Worm (Caenorhabditis elegans) whole organism, L2 larva: ENCODE data around the gene nono-1.
A peak's percentile ranks its signal among the peaks of the same experiment; 100 is the strongest.

Source experiments
- C34F6.9 ChIP-seq: fragments of 150-350 bp; optimal IDR thresholded peaks from 2 replicates; lab custom pipeline; 2014; ENCODE audit warnings: missing biosample characterization, missing genetic modification characterization
- F13H6.1 ChIP-seq: sonication (generic microtip); optimal IDR thresholded peaks from 2 replicates; lab custom pipeline; 2016; ENCODE audit warnings: missing genetic modification characterization, missing compliant biosample characterization
- R02D3.7 ChIP-seq: fragments of 150-350 bp; optimal IDR thresholded peaks from 2 replicates; lab custom pipeline; 2014; ENCODE audit warnings: missing biosample characterization, missing genetic modification characterization
- Y55F3AM.14 ChIP-seq: fragments of 200-800 bp; sonication (Bioruptor generic); optimal IDR thresholded peaks from 2 replicates; lab custom pipeline; 2018; ENCODE audit warnings: mild to moderate bottlenecking, missing genetic modification characterization, missing compliant biosample characterization
- ZK546.5 ChIP-seq: sonication (generic microtip); optimal IDR thresholded peaks from 2 replicates; lab custom pipeline; 2017; ENCODE audit warnings: missing biosample characterization, missing genetic modification characterization
- alr-1 ChIP-seq: fragments of 150-350 bp; optimal IDR thresholded peaks from 2 replicates; lab custom pipeline; 2014; ENCODE audit warnings: missing biosample characterization, missing genetic modification characterization
- aly-2 ChIP-seq: fragments of 150-350 bp; optimal IDR thresholded peaks from 2 replicates; lab custom pipeline; 2014; ENCODE audit warnings: missing biosample characterization, missing genetic modification characterization
- ama-1 ChIP-seq: fragments of 150-350 bp; optimal IDR thresholded peaks from 2 replicates; lab custom pipeline; 2018; ENCODE audit warnings: inconsistent platforms
- blmp-1 ChIP-seq: sonication (generic microtip); optimal IDR thresholded peaks from 2 replicates; lab custom pipeline; 2017; ENCODE audit warnings: missing genetic modification characterization, mild to moderate bottlenecking, missing compliant biosample characterization, antibody characterized with exemption, moderate library complexity; ENCODE audit not compliant: insufficient read depth
- crh-2 ChIP-seq: sonication (generic microtip); optimal IDR thresholded peaks from 2 replicates; lab custom pipeline; 2017; ENCODE audit warnings: missing biosample characterization, missing genetic modification characterization
- dmd-4 ChIP-seq: sonication (generic microtip); optimal IDR thresholded peaks from 2 replicates; lab custom pipeline; 2017; ENCODE audit warnings: missing biosample characterization, missing genetic modification characterization
- egl-27 ChIP-seq: sonication (generic microtip); optimal IDR thresholded peaks from 3 replicates; lab custom pipeline; 2017; ENCODE audit warnings: missing biosample characterization, missing genetic modification reagents, missing genetic modification characterization
- elt-1 ChIP-seq: fragments of 150-350 bp; optimal IDR thresholded peaks from 2 replicates; lab custom pipeline; 2014; ENCODE audit warnings: missing biosample characterization, missing genetic modification characterization
- elt-3 ChIP-seq: sonication (generic microtip); optimal IDR thresholded peaks from 2 replicates; lab custom pipeline; 2017; ENCODE audit warnings: missing biosample characterization, missing genetic modification characterization
- fos-1 ChIP-seq: fragments of 150-350 bp; optimal IDR thresholded peaks from 2 replicates; lab custom pipeline; 2014; ENCODE audit warnings: missing biosample characterization, missing genetic modification characterization
- gmeb-1 ChIP-seq: fragments of 150-350 bp; optimal IDR thresholded peaks from 2 replicates; lab custom pipeline; 2014; ENCODE audit warnings: missing biosample characterization, missing genetic modification characterization
- lin-13 ChIP-seq: fragments of 150-350 bp; optimal IDR thresholded peaks from 2 replicates; lab custom pipeline; 2014; ENCODE audit warnings: missing biosample characterization, missing genetic modification reagents, missing genetic modification characterization
- lin-39 ChIP-seq: fragments of 150-350 bp; optimal IDR thresholded peaks from 2 replicates; lab custom pipeline; 2014; ENCODE audit warnings: missing biosample characterization, missing genetic modification reagents, missing genetic modification characterization
- lsy-2 ChIP-seq, 2 experiments: fragments of 150-350 bp in 1 of 2; sonication (generic microtip) in 1 of 2; optimal IDR thresholded peaks; 2 replicates each; lab custom pipeline; 2014 to 2017; ENCODE audit warnings: missing biosample characterization in 2 of 2, missing genetic modification characterization in 2 of 2
- mab-5 ChIP-seq: fragments of 150-350 bp; optimal IDR thresholded peaks from 2 replicates; lab custom pipeline; 2014; ENCODE audit warnings: missing biosample characterization, missing genetic modification characterization
- mbf-1 ChIP-seq: sonication (generic microtip); optimal IDR thresholded peaks from 2 replicates; lab custom pipeline; 2017; ENCODE audit warnings: missing biosample characterization, missing genetic modification characterization
- mdl-1 ChIP-seq, 2 experiments: fragments of 150-350 bp in 1 of 2; sonication (generic microtip) in 1 of 2; optimal IDR thresholded peaks; 2 replicates each; lab custom pipeline; 2017; ENCODE audit warnings: missing biosample characterization in 2 of 2, missing genetic modification characterization in 2 of 2
- nhr-10 ChIP-seq: sonication (generic microtip); optimal IDR thresholded peaks from 2 replicates; lab custom pipeline; 2017; ENCODE audit warnings: missing biosample characterization, missing genetic modification characterization
- nhr-12 ChIP-seq: fragments of 150-350 bp; optimal IDR thresholded peaks from 2 replicates; lab custom pipeline; 2014; ENCODE audit warnings: missing biosample characterization, missing genetic modification characterization
- nhr-129 ChIP-seq: fragments of 150-350 bp; optimal IDR thresholded peaks from 2 replicates; lab custom pipeline; 2014; ENCODE audit warnings: missing biosample characterization, missing genetic modification characterization
- nhr-21 ChIP-seq: fragments of 150-350 bp; optimal IDR thresholded peaks from 2 replicates; lab custom pipeline; 2014; ENCODE audit warnings: missing biosample characterization, missing genetic modification characterization
- nhr-23 ChIP-seq: fragments of 150-350 bp; optimal IDR thresholded peaks from 2 replicates; lab custom pipeline; 2014; ENCODE audit warnings: missing biosample characterization, missing genetic modification reagents, missing genetic modification characterization
- nhr-237 ChIP-seq: fragments of 150-350 bp; optimal IDR thresholded peaks from 2 replicates; lab custom pipeline; 2014; ENCODE audit warnings: missing biosample characterization, missing genetic modification characterization
- nhr-25 ChIP-seq: fragments of 150-350 bp; sonication (generic microtip); optimal IDR thresholded peaks from 3 replicates; lab custom pipeline; 2014; ENCODE audit warnings: missing biosample characterization, missing genetic modification characterization
- nhr-6 ChIP-seq: fragments of 150-350 bp; optimal IDR thresholded peaks from 2 replicates; lab custom pipeline; 2014; ENCODE audit warnings: missing biosample characterization, missing genetic modification characterization
- peb-1 ChIP-seq: fragments of 150-350 bp; optimal IDR thresholded peaks from 2 replicates; lab custom pipeline; 2014; ENCODE audit warnings: missing biosample characterization, missing genetic modification characterization
- skn-1 ChIP-seq: sonication (generic microtip); optimal IDR thresholded peaks from 2 replicates; lab custom pipeline; 2017; ENCODE audit warnings: missing biosample characterization, missing genetic modification characterization
- sma-3 ChIP-seq: sonication (generic microtip); optimal IDR thresholded peaks from 2 replicates; lab custom pipeline; 2016; ENCODE audit warnings: missing genetic modification reagents, missing genetic modification characterization, missing compliant biosample characterization
- sma-9 ChIP-seq, 2 experiments: fragments of 150-350 bp in 1 of 2; sonication (generic microtip) in 1 of 2; optimal IDR thresholded peaks; 2 replicates each; lab custom pipeline; 2014 to 2016; ENCODE audit warnings: missing genetic modification characterization in 2 of 2, mild to moderate bottlenecking in 1 of 2, missing biosample characterization in 1 of 2, missing compliant biosample characterization in 1 of 2, missing genetic modification reagents in 1 of 2, moderate library complexity in 1 of 2
- snpc-4 ChIP-seq: fragments of 150-350 bp; optimal IDR thresholded peaks from 2 replicates; lab custom pipeline; 2014; ENCODE audit warnings: missing biosample characterization, missing genetic modification characterization
- unc-39 ChIP-seq: fragments of 150-350 bp; optimal IDR thresholded peaks from 2 replicates; lab custom pipeline; 2014; ENCODE audit warnings: missing biosample characterization, missing genetic modification characterization
- unc-55 ChIP-seq: fragments of 150-350 bp; sonication (generic microtip); optimal IDR thresholded peaks from 3 replicates; lab custom pipeline; 2014; ENCODE audit warnings: missing biosample characterization, missing genetic modification reagents, missing genetic modification characterization
- unc-62 ChIP-seq: fragments of 150-350 bp; optimal IDR thresholded peaks from 2 replicates; lab custom pipeline; 2014; ENCODE audit warnings: missing biosample characterization, missing genetic modification reagents, missing genetic modification characterization
- zag-1 ChIP-seq: fragments of 150-350 bp; optimal IDR thresholded peaks from 2 replicates; lab custom pipeline; 2014; ENCODE audit warnings: missing biosample characterization, missing genetic modification characterization
- ztf-1 ChIP-seq: fragments of 200-800 bp; sonication (Bioruptor generic); conservative IDR thresholded peaks from 2 replicates; pipeline ENCODE4 v1.3.6; 2022; ENCODE audit warnings: missing genetic modification characterization, missing compliant biosample characterization
- ztf-11 ChIP-seq: sonication (generic microtip); optimal IDR thresholded peaks from 2 replicates; lab custom pipeline; 2017; ENCODE audit warnings: missing biosample characterization, missing genetic modification characterization
- ztf-4 ChIP-seq: fragments of 150-350 bp; optimal IDR thresholded peaks from 2 replicates; lab custom pipeline; 2014; ENCODE audit warnings: missing biosample characterization, missing genetic modification characterization

nono-1 gene

DNA sequence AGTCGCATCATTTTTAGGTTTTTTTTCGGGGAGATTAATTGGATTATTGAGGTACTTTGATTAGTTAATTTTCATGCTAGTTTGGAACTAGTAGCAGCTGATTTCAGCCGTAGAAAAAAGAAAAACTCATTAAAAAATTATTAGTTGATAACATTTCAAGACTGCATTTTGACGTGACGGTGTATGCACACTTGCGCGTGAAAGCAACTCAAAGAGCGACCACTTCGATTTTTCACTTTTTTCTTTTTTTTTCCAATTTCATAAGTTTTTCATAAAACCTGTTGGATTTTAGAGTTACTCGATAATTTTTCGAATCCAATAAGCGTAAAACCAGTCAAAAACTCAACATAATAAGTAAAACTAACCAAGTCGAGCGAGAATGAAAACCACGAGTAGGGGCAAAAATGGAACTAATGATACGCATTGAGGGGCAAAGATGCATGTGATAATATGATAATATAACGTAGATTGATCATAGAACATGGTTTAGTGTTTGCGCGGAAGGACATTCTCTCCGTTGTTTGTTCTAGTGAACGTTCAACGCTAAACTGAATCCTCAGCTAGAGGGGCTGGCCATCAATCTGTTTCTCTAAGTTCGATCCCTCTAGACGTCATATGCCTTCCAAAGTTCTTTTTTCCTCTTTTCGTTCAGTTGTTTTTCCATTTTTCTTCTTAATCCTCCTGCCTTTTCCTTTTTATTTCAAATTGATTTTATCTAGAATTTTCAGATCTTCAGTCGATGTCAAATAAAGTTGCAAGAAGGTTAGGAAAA, 9.7 kb downstream of the nono-1 start, which contains the start of the genes F25B5.6 and F25B5.3:
Gene F25B5.6, minus strand, starts transcription at position 572 of the 772 bp plus-strand sequence.
Gene F25B5.3, plus strand, starts transcription at position 722 of the 772 bp plus-strand sequence.
- TF ChIP-seq sma-9 (GFP tag; optimal IDR thresholded peaks at IDR 0.05; lab: Kevin White, UChicago) = peak; percentile 8
- no peak for TF ChIP-seq sma-9 (tag; optimal IDR thresholded peaks at IDR 0.05; lab: Kevin White, UChicago)
- no peak for TF ChIP-seq ztf-1
- peak; percentile 20 for TF ChIP-seq lin-13 (GFP tag; lab: Kevin White, UChicago)
- peak; percentile 56 for TF ChIP-seq nhr-21 (tag; lab: Kevin White, UChicago)
- no peak for TF ChIP-seq peb-1 (tag; lab: Kevin White, UChicago)
- TF ChIP-seq nhr-129 (tag; lab: Kevin White, UChicago) = peak; percentile 28
- no peak for TF ChIP-seq nhr-23 (tag; lab: Kevin White, UChicago)
- TF ChIP-seq unc-62 (GFP tag; lab: Kevin White, UChicago) = no peak
- peak in 1 of 2 experiments; percentile 16 for TF ChIP-seq lsy-2 (tag; optimal IDR thresholded peaks at IDR 0.05; lab: Kevin White, UChicago)
- TF ChIP-seq ztf-4 (tag; lab: Kevin White, UChicago) = no peak
- no peak for TF ChIP-seq nhr-237 (tag; lab: Kevin White, UChicago)
- TF ChIP-seq dmd-4 (tag; lab: Kevin White, UChicago) = no peak
- TF ChIP-seq fos-1 = peak; percentile 27
- no peak for TF ChIP-seq zag-1
- peak; percentile 20 for TF ChIP-seq C34F6.9 (tag; lab: Kevin White, UChicago)
- peak; percentile 33 for TF ChIP-seq ama-1 (lab: Kevin White, UChicago)
- TF ChIP-seq gmeb-1 = peak; percentile 34
- no peak for TF ChIP-seq nhr-12 (tag; lab: Kevin White, UChicago)
- TF ChIP-seq egl-27 (tag; lab: Kevin White, UChicago) = no peak
- TF ChIP-seq unc-55 (GFP tag; lab: Kevin White, UChicago) = peak; percentile 63
- no peak for TF ChIP-seq lin-39 (tag; lab: Kevin White, UChicago)
- peak; percentile 37 for TF ChIP-seq crh-2
- no peak for TF ChIP-seq blmp-1 (tag; lab: Kevin White, UChicago)

DNA sequence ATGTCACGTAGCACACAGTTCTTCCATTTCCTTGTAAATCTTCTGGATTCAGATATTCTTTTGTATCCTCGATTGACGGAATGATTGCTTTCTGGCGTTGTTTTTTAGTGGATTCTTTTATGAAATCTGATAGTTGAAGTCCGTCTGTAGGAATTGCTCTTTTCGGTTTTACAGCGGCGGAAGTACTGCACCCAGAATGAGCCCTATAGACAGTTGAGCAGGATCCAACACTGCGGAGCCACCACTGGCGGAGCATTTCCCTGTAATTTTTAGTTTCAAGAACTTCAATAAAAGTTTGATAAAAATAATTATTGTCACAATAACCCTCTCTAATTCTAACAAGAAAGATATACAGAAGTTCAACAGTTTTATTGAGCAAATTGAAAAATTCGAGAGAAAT, 12.2 kb downstream of the nono-1 start, which contains the start of gene F25B5.5:
Gene F25B5.5, minus strand, starts transcription at position 260 of the 400 bp plus-strand sequence.
- no peak for TF ChIP-seq nhr-237 (tag; lab: Kevin White, UChicago)
- peak; percentile 12 for TF ChIP-seq sma-3
- TF ChIP-seq, all 48 proteins: peak for 1

DNA sequence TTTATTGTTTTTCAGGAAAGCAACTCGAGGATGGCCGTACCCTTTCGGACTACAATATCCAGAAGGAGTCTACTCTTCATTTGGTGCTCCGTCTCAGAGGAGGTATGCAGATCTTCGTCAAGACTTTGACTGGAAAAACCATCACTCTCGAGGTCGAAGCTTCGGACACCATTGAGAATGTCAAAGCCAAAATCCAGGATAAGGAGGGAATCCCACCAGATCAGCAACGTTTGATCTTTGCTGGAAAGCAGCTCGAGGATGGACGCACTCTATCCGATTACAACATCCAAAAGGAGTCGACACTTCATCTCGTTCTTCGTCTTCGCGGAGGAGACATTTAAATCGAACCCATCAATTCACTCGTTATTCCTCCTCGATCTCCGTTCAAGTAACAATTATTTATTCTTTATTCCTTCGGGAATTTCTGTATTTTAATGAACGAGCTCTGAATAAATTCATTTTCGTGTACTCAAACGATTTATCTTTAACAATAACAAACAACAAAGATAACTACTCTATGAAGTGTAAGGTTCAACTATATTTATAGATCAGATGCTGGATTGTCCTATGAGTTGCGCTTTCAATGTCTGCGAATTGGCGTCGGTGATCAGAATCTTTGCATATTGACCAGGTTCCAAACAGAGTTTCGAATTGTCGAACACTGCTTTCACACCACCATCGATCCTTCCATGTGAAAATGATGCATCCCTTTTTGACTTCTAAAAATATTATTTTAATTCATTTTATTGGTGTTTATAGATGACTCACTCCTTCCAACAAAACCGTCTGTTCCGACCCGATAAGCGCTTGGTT, 14.5 kb downstream of the nono-1 start:
- TF ChIP-seq nhr-21 (tag; lab: Kevin White, UChicago) (peak; percentile 92), mbf-1 (tag; lab: Kevin White, UChicago) (no peak), egl-27 (tag; lab: Kevin White, UChicago) (no peak), crh-2 (peak; percentile 61), lin-39 (tag; lab: Kevin White, UChicago) (no peak), nhr-23 (tag; lab: Kevin White, UChicago) (no peak), nhr-129 (tag; lab: Kevin White, UChicago) (peak; percentile 61), aly-2 (peak; percentile 27), nhr-12 (tag; lab: Kevin White, UChicago) (peak; percentile 17), unc-62 (GFP tag; lab: Kevin White, UChicago) (no peak), lsy-2 (tag; optimal IDR thresholded peaks at IDR 0.05; lab: Kevin White, UChicago) (peak in 1 of 2 experiments; percentile 45), nhr-6 (tag; lab: Kevin White, UChicago) (peak; percentile 30), ZK546.5 (no peak), blmp-1 (tag; lab: Kevin White, UChicago) (peak; percentile 32), gmeb-1 (peak; percentile 34), peb-1 (tag; lab: Kevin White, UChicago) (no peak), mdl-1 (tag; optimal IDR thresholded peaks at IDR 0.05; lab: Kevin White, UChicago) (no peak), Y55F3AM.14 (GFP tag; lab: Kevin White, UChicago) (peak; percentile 34), sma-3 (peak; percentile 63), alr-1 (tag; lab: Kevin White, UChicago) (no peak), F13H6.1 (peak; percentile 22), snpc-4 (no peak), mab-5 (no peak), R02D3.7 (tag; lab: Kevin White, UChicago) (no peak), skn-1 (tag; lab: Kevin White, UChicago) (peak; percentile 67), dmd-4 (tag; lab: Kevin White, UChicago) (no peak), C34F6.9 (tag; lab: Kevin White, UChicago) (peak; percentile 14), ztf-11 (tag; lab: Kevin White, UChicago) (no peak), elt-3 (tag; lab: Kevin White, UChicago) (no peak), unc-39 (tag; lab: Kevin White, UChicago) (no peak), nhr-25 (peak; percentile 62), sma-9 (GFP tag; optimal IDR thresholded peaks at IDR 0.05; lab: Kevin White, UChicago) (peak; percentile 9), sma-9 (tag; optimal IDR thresholded peaks at IDR 0.05; lab: Kevin White, UChicago) (no peak), nhr-10 (tag; lab: Kevin White, UChicago) (no peak), nhr-237 (tag; lab: Kevin White, UChicago) (no peak), ztf-4 (tag; lab: Kevin White, UChicago) (peak; percentile 16), elt-1 (tag; lab: Kevin White, UChicago) (no peak)
